Fruit fly (Drosophila melanogaster): Measurements from ENCODE around the gene Ucp4C.

DNA sequence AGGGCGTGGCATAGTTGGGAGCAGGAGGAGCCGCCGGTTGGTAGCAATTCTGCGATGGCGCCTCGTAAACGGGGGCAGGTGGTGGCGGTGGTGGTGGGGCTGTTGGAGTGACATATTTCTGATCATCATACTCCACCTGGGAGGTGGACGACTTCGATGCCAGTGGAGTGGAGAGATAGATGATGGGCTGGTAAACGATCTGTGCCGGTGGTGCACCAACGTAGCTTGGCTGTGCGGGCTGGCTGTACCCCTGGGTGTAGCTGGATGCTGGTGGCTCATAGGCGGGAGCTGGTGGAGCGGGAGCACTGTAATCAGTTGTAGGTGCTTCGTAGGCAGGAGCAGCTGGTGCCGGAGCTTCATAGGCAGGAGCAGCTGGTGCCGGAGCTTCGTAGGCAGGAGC is 5.1 kb upstream of the Ucp4C start:
- TF ChIP-seq CTCF (optimal IDR thresholded peaks at IDR 0.05) = no peak
- TF ChIP-seq CG8478 (optimal IDR thresholded peaks at IDR 0.05) = no peak
